Worm (Caenorhabditis elegans) whole organism, late embryonic: ENCODE data around the gene grl-23.
A peak's percentile ranks its signal among the peaks of the same experiment; 100 is the strongest.

Experiments used
- C38D4.7 ChIP-seq: fragments of 200-800 bp; sonication (Bioruptor generic); optimal IDR thresholded peaks from 2 replicates; lab custom pipeline; 2018; ENCODE audit warnings: mild to moderate bottlenecking, missing genetic modification characterization, moderate library complexity, missing compliant biosample characterization
- F13H6.1 ChIP-seq: sonication (generic microtip); optimal IDR thresholded peaks from 2 replicates; lab custom pipeline; 2016; ENCODE audit warnings: missing genetic modification characterization, missing compliant biosample characterization
- Y22D7AL.16 ChIP-seq: sonication (generic microtip); optimal IDR thresholded peaks from 2 replicates; lab custom pipeline; 2016; ENCODE audit warnings: missing genetic modification characterization, missing compliant biosample characterization
- ama-1 ChIP-seq: fragments of 150-350 bp; optimal IDR thresholded peaks from 2 replicates; lab custom pipeline; 2014
- ceh-18 ChIP-seq: sonication (generic microtip); optimal IDR thresholded peaks from 2 replicates; lab custom pipeline; 2016; ENCODE audit warnings: missing genetic modification characterization, missing compliant biosample characterization
- ceh-19 ChIP-seq: fragments of 200-800 bp; sonication (Bioruptor generic); optimal IDR thresholded peaks from 2 replicates; lab custom pipeline; 2018; ENCODE audit warnings: mild to moderate bottlenecking, missing genetic modification characterization, missing compliant biosample characterization
- ceh-2 ChIP-seq: sonication (generic microtip); optimal IDR thresholded peaks from 2 replicates; lab custom pipeline; 2016; ENCODE audit warnings: missing genotype, missing genetic modification characterization, missing compliant biosample characterization
- ceh-22 ChIP-seq: sonication (generic microtip); optimal IDR thresholded peaks from 2 replicates; lab custom pipeline; 2017; ENCODE audit warnings: missing biosample characterization, missing genetic modification characterization
- ceh-24 ChIP-seq: sonication (generic microtip); optimal IDR thresholded peaks from 2 replicates; lab custom pipeline; 2016; ENCODE audit warnings: mild to moderate bottlenecking, missing genetic modification characterization, missing compliant biosample characterization
- ceh-31 ChIP-seq: sonication (generic microtip); optimal IDR thresholded peaks from 2 replicates; lab custom pipeline; 2016; ENCODE audit warnings: missing genetic modification characterization, missing compliant biosample characterization
- ceh-6 ChIP-seq: fragments of 200-800 bp; sonication (Bioruptor generic); optimal IDR thresholded peaks from 2 replicates; lab custom pipeline; 2018; ENCODE audit warnings: mild to moderate bottlenecking, missing genetic modification characterization, missing compliant biosample characterization
- dmd-4 ChIP-seq: sonication (generic microtip); optimal IDR thresholded peaks from 2 replicates; lab custom pipeline; 2016; ENCODE audit warnings: borderline replicate concordance, missing genetic modification characterization, missing compliant biosample characterization
- elt-2 ChIP-seq: sonication (generic microtip); optimal IDR thresholded peaks from 2 replicates; lab custom pipeline; 2016; ENCODE audit warnings: missing genetic modification reagents, missing genetic modification characterization, missing compliant biosample characterization
- ets-4 ChIP-seq: sonication (generic microtip); optimal IDR thresholded peaks from 2 replicates; lab custom pipeline; 2016; ENCODE audit warnings: missing genetic modification characterization, missing compliant biosample characterization
- eyg-1 ChIP-seq: sonication (generic microtip); optimal IDR thresholded peaks from 2 replicates; lab custom pipeline; 2016; ENCODE audit warnings: missing genotype, missing genetic modification characterization, missing compliant biosample characterization
- fax-1 ChIP-seq: sonication (generic microtip); optimal IDR thresholded peaks from 2 replicates; lab custom pipeline; 2016; ENCODE audit warnings: missing genotype, missing genetic modification characterization, missing compliant biosample characterization
- gmeb-2 ChIP-seq: sonication (generic microtip); optimal IDR thresholded peaks from 2 replicates; lab custom pipeline; 2016; ENCODE audit warnings: missing genetic modification characterization, inconsistent platforms, missing compliant biosample characterization
- hlh-13 ChIP-seq: fragments of 200-800 bp; sonication (Bioruptor generic); optimal IDR thresholded peaks from 2 replicates; lab custom pipeline; 2018; ENCODE audit warnings: mild to moderate bottlenecking, missing genetic modification characterization, missing compliant biosample characterization
- lin-11 ChIP-seq: fragments of 200-800 bp; sonication (Bioruptor generic); optimal IDR thresholded peaks from 2 replicates; lab custom pipeline; 2018; ENCODE audit warnings: mild to moderate bottlenecking, missing genetic modification characterization, missing compliant biosample characterization
- madf-2 ChIP-seq: sonication (generic microtip); optimal IDR thresholded peaks from 2 replicates; lab custom pipeline; 2017; ENCODE audit warnings: missing genetic modification characterization, missing compliant biosample characterization
- nhr-11 ChIP-seq: fragments of 150-350 bp; optimal IDR thresholded peaks from 2 replicates; lab custom pipeline; 2014; ENCODE audit warnings: missing biosample characterization, missing genetic modification characterization
- npax-4 ChIP-seq: sonication (generic microtip); optimal IDR thresholded peaks from 2 replicates; lab custom pipeline; 2016; ENCODE audit warnings: missing genetic modification characterization, missing compliant biosample characterization
- pat-9 ChIP-seq: fragments of 200-800 bp; sonication (Bioruptor generic); optimal IDR thresholded peaks from 2 replicates; lab custom pipeline; 2018; ENCODE audit warnings: mild to moderate bottlenecking, missing genetic modification characterization, moderate library complexity, missing compliant biosample characterization
- pha-2 ChIP-seq: sonication (generic microtip); optimal IDR thresholded peaks from 2 replicates; lab custom pipeline; 2017; ENCODE audit warnings: mild to moderate bottlenecking, missing genetic modification characterization, missing compliant biosample characterization
- pha-4 ChIP-seq: fragments of 150-350 bp; optimal IDR thresholded peaks from 2 replicates; lab custom pipeline; 2018; ENCODE audit warnings: missing biosample characterization, missing genetic modification reagents, missing genetic modification characterization
- pqm-1 ChIP-seq: sonication (generic microtip); optimal IDR thresholded peaks from 2 replicates; lab custom pipeline; 2016; ENCODE audit warnings: missing genetic modification characterization, missing compliant biosample characterization
- pros-1 ChIP-seq: fragments of 150-350 bp; optimal IDR thresholded peaks from 2 replicates; lab custom pipeline; 2014; ENCODE audit warnings: missing biosample characterization, missing genetic modification reagents, missing genetic modification characterization
- ref-2 ChIP-seq: sonication (generic microtip); optimal IDR thresholded peaks from 2 replicates; lab custom pipeline; 2016; ENCODE audit warnings: missing genetic modification characterization, missing compliant biosample characterization
- sdc-2 ChIP-seq: sonication (generic microtip); optimal IDR thresholded peaks from 2 replicates; lab custom pipeline; 2016; ENCODE audit warnings: missing genotype, missing genetic modification characterization, missing compliant biosample characterization
- sox-2 ChIP-seq: fragments of 200-800 bp; sonication (Bioruptor generic); IDR thresholded peaks from 2 replicates; pipeline ENCODE4 v1.3.6; 2022; ENCODE audit warnings: missing genetic modification reagents, missing genetic modification characterization, missing compliant biosample characterization
- sox-4 ChIP-seq: sonication (generic microtip); optimal IDR thresholded peaks from 2 replicates; lab custom pipeline; 2017; ENCODE audit warnings: mild to moderate bottlenecking, missing genetic modification characterization, inconsistent platforms, missing compliant biosample characterization
- syd-9 ChIP-seq: sonication (generic microtip); optimal IDR thresholded peaks from 2 replicates; lab custom pipeline; 2016; ENCODE audit warnings: mild to moderate bottlenecking, missing genetic modification characterization, moderate library complexity, missing compliant biosample characterization
- ttx-3 ChIP-seq: sonication (generic microtip); optimal IDR thresholded peaks from 2 replicates; lab custom pipeline; 2016; ENCODE audit warnings: missing genetic modification reagents, missing genetic modification characterization, missing compliant biosample characterization
- unc-3 ChIP-seq, 2 experiments: fragments of 200-800 bp in 1 of 2; sonication (Bioruptor generic) in 1 of 2; sonication (generic microtip) in 1 of 2; conservative IDR thresholded peaks in 1 of 2; optimal IDR thresholded peaks in 1 of 2; 2 replicates each; pipeline versions ENCODE4 v1.3.6 to Lab custom; 2016 to 2022; ENCODE audit warnings: missing compliant biosample characterization in 2 of 2, missing genetic modification characterization in 2 of 2, missing genetic modification reagents in 1 of 2
- unc-86 ChIP-seq: sonication (generic microtip); optimal IDR thresholded peaks from 2 replicates; lab custom pipeline; 2016; ENCODE audit warnings: missing genetic modification characterization, missing compliant biosample characterization

Gene grl-23

ce11 chrV:12537505-12537904, 39.2 kb downstream of the grl-23 start:
- TF ChIP-seq ceh-22 (tag; lab: Kevin White, UChicago) (no peak), F13H6.1 (no peak), lin-11 (tag; lab: Kevin White, UChicago) (no peak), ref-2 (tag; lab: Kevin White, UChicago) (no peak), sdc-2 (no peak), ceh-31 (tag; lab: Kevin White, UChicago) (no peak), gmeb-2 (tag; lab: Kevin White, UChicago) (no peak), pqm-1 (tag; lab: Kevin White, UChicago) (no peak), madf-2 (tag; lab: Kevin White, UChicago) (no peak), ceh-24 (tag; lab: Kevin White, UChicago) (no peak)
- TF ChIP-seq, all 69 proteins: peak for 0

- TF ChIP-seq syd-9 (tag; lab: Kevin White, UChicago) (no peak), npax-4 (tag; lab: Kevin White, UChicago) (no peak), ref-2 (tag; lab: Kevin White, UChicago) (no peak), pha-4 (tag; lab: Kevin White, UChicago) (no peak), dmd-4 (tag; lab: Kevin White, UChicago) (no peak), unc-86 (tag; lab: Kevin White, UChicago) (no peak), ttx-3 (tag; lab: Kevin White, UChicago) (no peak), pha-2 (tag; lab: Kevin White, UChicago) (no peak), ets-4 (no peak), hlh-13 (GFP tag; lab: Kevin White, UChicago) (no peak), ceh-6 (GFP tag; lab: Kevin White, UChicago) (no peak), ceh-18 (no peak), nhr-11 (tag; lab: Kevin White, UChicago) (no peak), ceh-19 (GFP tag; lab: Kevin White, UChicago) (no peak), madf-2 (tag; lab: Kevin White, UChicago) (no peak), elt-2 (no peak)
Measured at ce11 chrV:12536409-12537038, 40.2 kb downstream of the grl-23 start.

- TF ChIP-seq ceh-2 (tag; lab: Kevin White, UChicago) (no peak), eyg-1 (tag; lab: Kevin White, UChicago) (no peak), ttx-3 (tag; lab: Kevin White, UChicago) (no peak), ama-1 (lab: Kevin White, UChicago) (no peak), lin-11 (tag; lab: Kevin White, UChicago) (no peak), ceh-6 (GFP tag; lab: Kevin White, UChicago) (no peak), C38D4.7 (GFP tag; lab: Kevin White, UChicago) (no peak), sox-2 (no peak), fax-1 (no peak), pat-9 (tag; lab: Kevin White, UChicago) (no peak), pros-1 (tag; lab: Kevin White, UChicago) (no peak)
- TF ChIP-seq, all 69 proteins: peak for 0
Measured at ce11 chrV:12534941-12535340, 41.8 kb downstream of the grl-23 start.

- TF ChIP-seq Y22D7AL.16 (tag; lab: Kevin White, UChicago) = no peak
- TF ChIP-seq, all 69 proteins: peak for 0
Measured at ce11 chrV:12533635-12534150, 43.0 kb downstream of the grl-23 start.

- TF ChIP-seq ceh-6 (GFP tag; lab: Kevin White, UChicago) (no peak), sox-4 (tag; lab: Kevin White, UChicago) (no peak), elt-2 (peak; percentile 28), unc-3 (GFP tag; conservative IDR thresholded peaks at IDR 0.05; lab: Robert Waterston, UW) (no peak), unc-3 (tag; optimal IDR thresholded peaks at IDR 0.05; lab: Kevin White, UChicago) (no peak)
Measured at ce11 chrV:12532369-12532768, 44.3 kb downstream of the grl-23 start.
